Fruit fly (Drosophila melanogaster) whole organism, prepupa: Measurements from ENCODE around the gene CG6996.

Source experiments
- CG10669 ChIP-seq: fragments of 200-800 bp; sonication (Bioruptor generic); optimal IDR thresholded peaks from 3 replicates; lab custom pipeline; 2018; ENCODE audit warnings: missing biosample characterization, mild to moderate bottlenecking, missing genetic modification characterization, moderate library complexity
- CG11294 ChIP-seq: fragments of 200-800 bp; sonication (Bioruptor generic); IDR thresholded peaks from 2 replicates; pipeline ENCODE4 v1.3.6; 2022; ENCODE audit warnings: missing biosample characterization, missing genetic modification characterization
- CG15336 ChIP-seq: fragments of 200-800 bp; sonication (Bioruptor generic); IDR thresholded peaks from 2 replicates; pipeline ENCODE4 v1.3.6; 2022; ENCODE audit warnings: missing biosample characterization, missing genetic modification characterization
- CG1621 ChIP-seq: fragments of 200-800 bp; sonication (Bioruptor generic); optimal IDR thresholded peaks from 3 replicates; lab custom pipeline; 2018; ENCODE audit warnings: missing biosample characterization, mild to moderate bottlenecking, missing genetic modification characterization
- CG16779 ChIP-seq: fragments of 200-800 bp; sonication (Bioruptor generic); optimal IDR thresholded peaks from 3 replicates; lab custom pipeline; 2017; ENCODE audit warnings: missing biosample characterization, mild to moderate bottlenecking, missing genetic modification characterization
- CG3919 ChIP-seq: fragments of 200-800 bp; sonication (Bioruptor generic); optimal IDR thresholded peaks from 3 replicates; lab custom pipeline; 2016; ENCODE audit warnings: missing biosample characterization, missing genetic modification characterization
- CG6163 ChIP-seq: fragments of 200-800 bp; sonication (Bioruptor generic); IDR thresholded peaks from 3 replicates; pipeline ENCODE4 v1.3.6; 2022; ENCODE audit warnings: missing biosample characterization, missing genetic modification characterization
- CG6276 ChIP-seq: fragments of 200-800 bp; sonication (Bioruptor generic); optimal IDR thresholded peaks from 2 replicates; lab custom pipeline; 2017; ENCODE audit warnings: missing biosample characterization, mild to moderate bottlenecking, missing genetic modification characterization
- CG6792 ChIP-seq: fragments of 200-800 bp; sonication (Bioruptor generic); optimal IDR thresholded peaks from 3 replicates; lab custom pipeline; 2016; ENCODE audit warnings: missing biosample characterization, missing genetic modification characterization
- CG6808 ChIP-seq: fragments of 200-800 bp; sonication (Bioruptor generic); optimal IDR thresholded peaks from 3 replicates; lab custom pipeline; 2017; ENCODE audit warnings: missing biosample characterization, missing genetic modification characterization, mild to moderate bottlenecking, moderate library complexity, missing genetic modification reagents
- CG6854 ChIP-seq: fragments of 200-800 bp; sonication (Bioruptor generic); optimal IDR thresholded peaks from 2 replicates; lab custom pipeline; 2017; ENCODE audit warnings: missing biosample characterization, mild to moderate bottlenecking, missing genetic modification characterization
- CG8119 ChIP-seq: fragments of 200-800 bp; sonication (Bioruptor generic); IDR thresholded peaks from 3 replicates; pipeline ENCODE4 v1.3.6; 2022; ENCODE audit warnings: missing biosample characterization, missing genetic modification characterization
- CG8319 ChIP-seq: fragments of 200-800 bp; sonication (Bioruptor generic); optimal IDR thresholded peaks from 3 replicates; lab custom pipeline; 2016; ENCODE audit warnings: missing biosample characterization, missing genetic modification characterization
- CG8632 ChIP-seq: fragments of 200-800 bp; sonication (Bioruptor generic); optimal IDR thresholded peaks from 3 replicates; lab custom pipeline; 2016; ENCODE audit warnings: missing biosample characterization, missing genetic modification characterization
- CG9139 ChIP-seq: fragments of 200-800 bp; sonication (Bioruptor generic); optimal IDR thresholded peaks from 3 replicates; lab custom pipeline; 2017; ENCODE audit warnings: missing biosample characterization, mild to moderate bottlenecking, missing genetic modification characterization
- Eip78C ChIP-seq: fragments of 200-800 bp; sonication (Bioruptor generic); peaks from one replicate; lab custom pipeline; 2016; ENCODE audit warnings: missing biosample characterization, missing genetic modification characterization
- Eip93F ChIP-seq: fragments of 200-800 bp; sonication (Bioruptor generic); optimal IDR thresholded peaks from 2 replicates; lab custom pipeline; 2016; ENCODE audit warnings: missing biosample characterization, mild to moderate bottlenecking, missing genetic modification characterization
- Ets21C ChIP-seq: fragments of 200-800 bp; sonication (Bioruptor generic); optimal IDR thresholded peaks from 3 replicates; lab custom pipeline; 2016; ENCODE audit warnings: missing biosample characterization, missing genetic modification characterization
- Ets96B ChIP-seq: fragments of 200-800 bp; optimal IDR thresholded peaks from 2 replicates; lab custom pipeline; 2019; ENCODE audit warnings: missing biosample characterization, mild to moderate bottlenecking, missing genetic modification characterization, moderate library complexity
- Gug ChIP-seq: fragments of 200-800 bp; sonication (Bioruptor generic); IDR thresholded peaks from 2 replicates; pipeline ENCODE4 v1.3.6; 2022; ENCODE audit warnings: missing biosample characterization, missing genetic modification characterization
- Hr38 ChIP-seq: sonication (Bioruptor generic); optimal IDR thresholded peaks from 2 replicates; lab custom pipeline; 2016; ENCODE audit warnings: missing biosample characterization, missing genetic modification characterization
- Lpt ChIP-seq: fragments of 200-800 bp; sonication (Bioruptor generic); optimal IDR thresholded peaks from 3 replicates; lab custom pipeline; 2016; ENCODE audit warnings: missing biosample characterization, missing genetic modification characterization
- OdsH ChIP-seq: fragments of 200-800 bp; sonication (Bioruptor generic); optimal IDR thresholded peaks from 3 replicates; lab custom pipeline; 2016; ENCODE audit warnings: missing biosample characterization, missing genetic modification characterization
- Smox ChIP-seq: fragments of 200-800 bp; sonication (Bioruptor generic); optimal IDR thresholded peaks from 3 replicates; lab custom pipeline; 2016; ENCODE audit warnings: missing biosample characterization, missing genetic modification characterization
- Sox14 ChIP-seq: fragments of 200-800 bp; sonication (Bioruptor generic); optimal IDR thresholded peaks from 3 replicates; lab custom pipeline; 2016; ENCODE audit warnings: missing biosample characterization, missing genetic modification characterization
- Sox15 ChIP-seq: fragments of 200-800 bp; sonication (Bioruptor generic); optimal IDR thresholded peaks from 3 replicates; lab custom pipeline; 2016; ENCODE audit warnings: missing biosample characterization, missing genetic modification characterization
- achi ChIP-seq: fragments of 200-800 bp; sonication (Bioruptor generic); optimal IDR thresholded peaks from 3 replicates; lab custom pipeline; 2016; ENCODE audit warnings: missing biosample characterization, missing genetic modification characterization
- acj6 ChIP-seq: fragments of 200-800 bp; sonication (Bioruptor generic); optimal IDR thresholded peaks from 3 replicates; lab custom pipeline; 2016; ENCODE audit warnings: missing biosample characterization, missing genetic modification characterization
- cyc ChIP-seq: fragments of 200-800 bp; sonication (Bioruptor generic); optimal IDR thresholded peaks from 3 replicates; lab custom pipeline; 2016; ENCODE audit warnings: missing biosample characterization, missing genetic modification characterization
- dac ChIP-seq: fragments of 200-800 bp; sonication (Bioruptor generic); optimal IDR thresholded peaks from 2 replicates; lab custom pipeline; 2017; ENCODE audit warnings: missing biosample characterization, mild to moderate bottlenecking, missing genetic modification characterization
- eg ChIP-seq: fragments of 200-800 bp; sonication (Bioruptor generic); IDR thresholded peaks from 3 replicates; pipeline ENCODE4 v1.3.6; 2022; ENCODE audit warnings: missing biosample characterization, missing genetic modification characterization
- fd59A ChIP-seq: fragments of 200-800 bp; sonication (Bioruptor generic); optimal IDR thresholded peaks from 2 replicates; lab custom pipeline; 2017; ENCODE audit warnings: missing biosample characterization, mild to moderate bottlenecking, missing genetic modification characterization, missing genetic modification reagents
- fd85E ChIP-seq: fragments of 200-800 bp; sonication (Bioruptor generic); optimal IDR thresholded peaks from 3 replicates; lab custom pipeline; 2016; ENCODE audit warnings: missing biosample characterization, missing genetic modification characterization
- net ChIP-seq: fragments of 200-800 bp; sonication (Bioruptor generic); optimal IDR thresholded peaks from 3 replicates; lab custom pipeline; 2016; ENCODE audit warnings: missing biosample characterization, missing genetic modification characterization
- pdm3 ChIP-seq: fragments of 200-800 bp; sonication (Bioruptor generic); optimal IDR thresholded peaks from 3 replicates; lab custom pipeline; 2016; ENCODE audit warnings: missing biosample characterization, missing genetic modification characterization
- spab ChIP-seq: fragments of 200-800 bp; sonication (Bioruptor generic); optimal IDR thresholded peaks from 2 replicates; lab custom pipeline; 2017; ENCODE audit warnings: missing biosample characterization, mild to moderate bottlenecking, missing genetic modification characterization, missing genetic modification reagents
- svp ChIP-seq: fragments of 200-800 bp; sonication (Bioruptor generic); peaks from one replicate; lab custom pipeline; 2016; ENCODE audit warnings: missing biosample characterization, missing genetic modification characterization
- vri ChIP-seq: fragments of 200-800 bp; sonication (Bioruptor generic); optimal IDR thresholded peaks from 3 replicates; lab custom pipeline; 2016; ENCODE audit warnings: missing biosample characterization, mild to moderate bottlenecking, missing genetic modification characterization

CG6996 gene

dm6 chr3L:20186294-20187020 lies 20.9 kb upstream of the CG6996 start (continued):
- TF ChIP-seq cyc (GFP tag; lab: Kevin White, UChicago): no peak
- peak; percentile 28 for TF ChIP-seq vri (GFP tag; lab: Kevin White, UChicago)
- TF ChIP-seq Ets21C (GFP tag; lab: Kevin White, UChicago): no peak
- no peak for TF ChIP-seq Sox15 (GFP tag; lab: Kevin White, UChicago)
- TF ChIP-seq CG3919 (GFP tag; lab: Kevin White, UChicago): no peak
- no peak for TF ChIP-seq Eip93F (GFP tag; lab: Kevin White, UChicago)
- no peak for TF ChIP-seq dac (GFP tag; lab: Kevin White, UChicago)
- no peak for TF ChIP-seq OdsH (GFP tag; lab: Kevin White, UChicago)
- peak; percentile 55 for TF ChIP-seq Sox14 (GFP tag; lab: Kevin White, UChicago)
- TF ChIP-seq pdm3 (GFP tag; lab: Kevin White, UChicago): no peak
- TF ChIP-seq CG1621: no peak
- TF ChIP-seq Lpt (GFP tag; lab: Kevin White, UChicago): no peak
- no peak for TF ChIP-seq CG11294 (GFP tag; lab: Robert Waterston, UW)
- TF ChIP-seq fd85E (GFP tag; lab: Kevin White, UChicago): no peak
- no peak for TF ChIP-seq CG15336 (GFP tag; lab: Robert Waterston, UW)
- no peak for TF ChIP-seq CG8632 (GFP tag; lab: Kevin White, UChicago)
- TF ChIP-seq CG10669: no peak
- no peak for TF ChIP-seq spab (GFP tag; lab: Kevin White, UChicago)
- TF ChIP-seq Eip78C (GFP tag; lab: Kevin White, UChicago): no peak
- no peak for TF ChIP-seq acj6 (GFP tag; lab: Kevin White, UChicago)
- TF ChIP-seq CG16779 (tag; lab: Kevin White, UChicago): peak; percentile 17
- TF ChIP-seq Smox: no peak
- peak; percentile 46 for TF ChIP-seq net
- TF ChIP-seq CG6808: peak; percentile 24
- TF ChIP-seq CG6276: no peak
- TF ChIP-seq Gug (GFP tag; lab: Robert Waterston, UW): no peak
- no peak for TF ChIP-seq achi (GFP tag; lab: Kevin White, UChicago)
- no peak for TF ChIP-seq Ets96B (tag; lab: Kevin White, UChicago)
- TF ChIP-seq fd59A (GFP tag; lab: Kevin White, UChicago): no peak
- TF ChIP-seq CG8119 (GFP tag; lab: Robert Waterston, UW): no peak
- no peak for TF ChIP-seq CG9139
- TF ChIP-seq eg (GFP tag; lab: Robert Waterston, UW): 0 out of 3 replicates have a peak, but pooled peaks have one; percentile 8
- TF ChIP-seq Hr38 (GFP tag; lab: Kevin White, UChicago): no peak

dm6 chr3L:20187885-20188570 lies 19.3 kb upstream of the CG6996 start, which contains the start of gene Ssk:
Gene Ssk, plus strand, starts transcription at chr3L:20188522.
- TF ChIP-seq CG8319 (GFP tag; lab: Kevin White, UChicago) (peak; percentile 10), Smox (no peak), CG6854 (GFP tag; lab: Kevin White, UChicago) (peak; percentile 21), CG8119 (GFP tag; lab: Robert Waterston, UW) (peak; percentile 43; the same call in 1 of the 3 replicates), vri (GFP tag; lab: Kevin White, UChicago) (peak; percentile 61), Eip93F (GFP tag; lab: Kevin White, UChicago) (peak; percentile 89), CG6792 (GFP tag; lab: Kevin White, UChicago) (no peak), Eip78C (GFP tag; lab: Kevin White, UChicago) (peak; percentile 76), CG6163 (GFP tag; lab: Robert Waterston, UW) (peak; percentile 37; the same call in 2 of the 3 replicates), eg (GFP tag; lab: Robert Waterston, UW) (no peak), svp (peak; percentile 89), fd85E (GFP tag; lab: Kevin White, UChicago) (peak; percentile 26)
